Worm (Caenorhabditis elegans) whole organism, mixed stage, embryonic: ENCODE data around the gene H06H21.8.

Source experiments
- M03D4.4 ChIP-seq: sonication (generic microtip); optimal IDR thresholded peaks from 2 replicates; lab custom pipeline; 2017; ENCODE audit warnings: mild to moderate bottlenecking, missing genetic modification characterization, missing compliant biosample characterization
- blmp-1 ChIP-seq: fragments of 150-350 bp; optimal IDR thresholded peaks from 2 replicates; lab custom pipeline; 2014; ENCODE audit warnings: missing biosample characterization, missing genetic modification characterization
- ceh-39 ChIP-seq: fragments of 150-350 bp; optimal IDR thresholded peaks from 2 replicates; lab custom pipeline; 2014; ENCODE audit warnings: missing biosample characterization, missing genetic modification characterization
- ceh-43 ChIP-seq: fragments of 200-800 bp; sonication (Bioruptor generic); optimal IDR thresholded peaks from 2 replicates; lab custom pipeline; 2018; ENCODE audit warnings: mild to moderate bottlenecking, missing genetic modification characterization, moderate library complexity, missing compliant biosample characterization
- ceh-83 ChIP-seq: fragments of 200-800 bp; sonication (Bioruptor generic); optimal IDR thresholded peaks from 2 replicates; lab custom pipeline; 2018; ENCODE audit warnings: mild to moderate bottlenecking, missing genetic modification characterization, missing compliant biosample characterization
- ces-1 ChIP-seq: fragments of 150-350 bp; optimal IDR thresholded peaks from 2 replicates; lab custom pipeline; 2014; ENCODE audit warnings: missing biosample characterization, missing genetic modification reagents, missing genetic modification characterization
- cnd-1 ChIP-seq: fragments of 200-800 bp; sonication (Bioruptor generic); optimal IDR thresholded peaks from 2 replicates; lab custom pipeline; 2018; ENCODE audit warnings: mild to moderate bottlenecking, missing genetic modification characterization, missing compliant biosample characterization
- drap-1 ChIP-seq: fragments of 200-800 bp; sonication (Bioruptor generic); optimal IDR thresholded peaks from 3 replicates; lab custom pipeline; 2018; ENCODE audit warnings: mild to moderate bottlenecking, missing genetic modification characterization, missing compliant biosample characterization
- elt-1 ChIP-seq: sonication (generic microtip); optimal IDR thresholded peaks from 2 replicates; lab custom pipeline; 2017; ENCODE audit warnings: missing genetic modification characterization, mild to moderate bottlenecking, missing compliant biosample characterization, antibody characterized with exemption, moderate library complexity, borderline replicate concordance; ENCODE audit not compliant: insufficient read depth
- hlh-1 ChIP-seq: fragments of 150-350 bp; optimal IDR thresholded peaks from 2 replicates; lab custom pipeline; 2014; ENCODE audit warnings: missing biosample characterization, missing genetic modification reagents, missing genetic modification characterization
- lin-13 ChIP-seq: fragments of 150-350 bp; optimal IDR thresholded peaks from 2 replicates; lab custom pipeline; 2014; ENCODE audit warnings: missing biosample characterization, missing genetic modification characterization
- lin-32 ChIP-seq: fragments of 200-800 bp; sonication (Bioruptor generic); optimal IDR thresholded peaks from 2 replicates; lab custom pipeline; 2018; ENCODE audit warnings: mild to moderate bottlenecking, missing genetic modification characterization, missing compliant biosample characterization
- lsy-2 ChIP-seq: fragments of 150-350 bp; optimal IDR thresholded peaks from 2 replicates; lab custom pipeline; 2014; ENCODE audit warnings: missing biosample characterization, missing genetic modification characterization
- mab-5 ChIP-seq: fragments of 150-350 bp; optimal IDR thresholded peaks from 2 replicates; lab custom pipeline; 2014; ENCODE audit warnings: missing biosample characterization, missing genetic modification characterization
- mep-1 ChIP-seq: fragments of 150-350 bp; optimal IDR thresholded peaks from 2 replicates; lab custom pipeline; 2017; ENCODE audit warnings: missing biosample characterization, missing genetic modification reagents, missing genetic modification characterization, inconsistent platforms
- mls-2 ChIP-seq: sonication (generic microtip); optimal IDR thresholded peaks from 2 replicates; lab custom pipeline; 2016; ENCODE audit warnings: mild to moderate bottlenecking, missing genetic modification characterization, moderate library complexity, missing compliant biosample characterization
- nhr-12 ChIP-seq: fragments of 150-350 bp; optimal IDR thresholded peaks from 2 replicates; lab custom pipeline; 2014; ENCODE audit warnings: missing biosample characterization, missing genetic modification characterization
- nhr-2 ChIP-seq: fragments of 150-350 bp; optimal IDR thresholded peaks from 2 replicates; lab custom pipeline; 2014; ENCODE audit warnings: missing biosample characterization, missing genetic modification characterization
- nhr-237 ChIP-seq: fragments of 150-350 bp; optimal IDR thresholded peaks from 2 replicates; lab custom pipeline; 2014; ENCODE audit warnings: missing biosample characterization, missing genetic modification characterization
- nhr-28 ChIP-seq: fragments of 150-350 bp; optimal IDR thresholded peaks from 2 replicates; lab custom pipeline; 2014; ENCODE audit warnings: missing biosample characterization, missing genetic modification characterization
- nhr-76 ChIP-seq: sonication (generic microtip); optimal IDR thresholded peaks from 2 replicates; lab custom pipeline; 2017; ENCODE audit warnings: missing biosample characterization, missing genetic modification characterization
- pha-4 ChIP-seq: fragments of 150-350 bp; optimal IDR thresholded peaks from 2 replicates; lab custom pipeline; 2018; ENCODE audit warnings: missing biosample characterization, missing genetic modification reagents, missing genetic modification characterization
- sem-2 ChIP-seq: fragments of 200-800 bp; sonication (Bioruptor generic); optimal IDR thresholded peaks from 2 replicates; lab custom pipeline; 2018; ENCODE audit warnings: mild to moderate bottlenecking, missing genetic modification characterization, missing compliant biosample characterization
- sptf-1 ChIP-seq: sonication (generic microtip); optimal IDR thresholded peaks from 2 replicates; lab custom pipeline; 2017; ENCODE audit warnings: mild to moderate bottlenecking, missing genetic modification characterization, moderate library complexity, missing compliant biosample characterization
- tbx-8 ChIP-seq: fragments of 200-800 bp; sonication (Bioruptor generic); optimal IDR thresholded peaks from 2 replicates; lab custom pipeline; 2018; ENCODE audit warnings: mild to moderate bottlenecking, missing genetic modification characterization, moderate library complexity, missing compliant biosample characterization
- unc-120 ChIP-seq: sonication (generic microtip); optimal IDR thresholded peaks from 2 replicates; lab custom pipeline; 2017; ENCODE audit warnings: missing genetic modification characterization, missing compliant biosample characterization; ENCODE audit not compliant: poor library complexity, severe bottlenecking
- unc-39 ChIP-seq: fragments of 150-350 bp; optimal IDR thresholded peaks from 2 replicates; lab custom pipeline; 2014; ENCODE audit warnings: missing biosample characterization, missing genetic modification characterization
- unc-62 ChIP-seq: fragments of 150-350 bp; optimal IDR thresholded peaks from 2 replicates; lab custom pipeline; 2014; ENCODE audit warnings: missing biosample characterization, missing genetic modification reagents, missing genetic modification characterization
- zip-8 ChIP-seq: fragments of 150-350 bp; optimal IDR thresholded peaks from 2 replicates; lab custom pipeline; 2014; ENCODE audit warnings: missing biosample characterization, missing genetic modification characterization
- ztf-11 ChIP-seq: fragments of 150-350 bp; optimal IDR thresholded peaks from 2 replicates; lab custom pipeline; 2014; ENCODE audit warnings: missing biosample characterization, missing genetic modification characterization

The H06H21.8 gene

ce11 chrIV:4809813-4810212 is 11.1 kb downstream of the H06H21.8 start, which contains the start of gene H06H21.37:
Gene H06H21.37 (minus strand): TSS chrIV:4809974.
- TF ChIP-seq drap-1 (no peak), nhr-76 (no peak), tbx-8 (GFP tag; lab: Kevin White, UChicago) (no peak), lsy-2 (no peak), ztf-11 (no peak), ceh-39 (tag; lab: Kevin White, UChicago) (no peak), sptf-1 (tag; lab: Kevin White, UChicago) (no peak), mep-1 (tag; lab: Kevin White, UChicago) (no peak), lin-13 (tag; lab: Kevin White, UChicago) (no peak), ceh-83 (GFP tag; lab: Kevin White, UChicago) (no peak), unc-62 (GFP tag; lab: Kevin White, UChicago) (no peak), sem-2 (GFP tag; lab: Kevin White, UChicago) (no peak), nhr-12 (tag; lab: Kevin White, UChicago) (no peak), unc-120 (tag; lab: Kevin White, UChicago) (no peak), elt-1 (tag; lab: Kevin White, UChicago) (no peak), zip-8 (no peak), nhr-2 (no peak), hlh-1 (tag; lab: Kevin White, UChicago) (no peak), ceh-43 (GFP tag; lab: Kevin White, UChicago) (no peak)

ce11 chrIV:4809397-4809796 is 11.5 kb downstream of the H06H21.8 start, which contains the start of gene ubxn-6:
Gene ubxn-6 (minus strand): TSS chrIV:4809497.
- TF ChIP-seq drap-1, result no peak
- TF ChIP-seq mls-2, result no peak
- no peak for TF ChIP-seq mab-5 (tag; lab: Kevin White, UChicago)
- no peak for TF ChIP-seq ceh-83 (GFP tag; lab: Kevin White, UChicago)
- TF ChIP-seq hlh-1 (tag; lab: Kevin White, UChicago), result no peak
- TF ChIP-seq sptf-1 (tag; lab: Kevin White, UChicago), result no peak
- no peak for TF ChIP-seq nhr-237 (tag; lab: Kevin White, UChicago)
- no peak for TF ChIP-seq nhr-2
- no peak for TF ChIP-seq nhr-28 (tag; lab: Kevin White, UChicago)
- no peak for TF ChIP-seq cnd-1
- TF ChIP-seq unc-62 (GFP tag; lab: Kevin White, UChicago), result no peak
- TF ChIP-seq M03D4.4 (tag; lab: Kevin White, UChicago), result no peak
- TF ChIP-seq ces-1 (GFP tag; lab: Kevin White, UChicago), result no peak
- no peak for TF ChIP-seq nhr-76
- TF ChIP-seq mep-1 (tag; lab: Kevin White, UChicago), result no peak
- no peak for TF ChIP-seq lsy-2

- TF ChIP-seq lin-13 (tag; lab: Kevin White, UChicago), result no peak
- TF ChIP-seq, all 35 proteins: peak for 0
Observed at ce11 chrIV:4807219-4807618, 13.7 kb downstream of the H06H21.8 start, which contains the start of gene H06H21.11. Gene H06H21.11 (minus strand): TSS chrIV:4807319.

ce11 chrIV:4806486-4806885 is 14.4 kb downstream of the H06H21.8 start, which contains the start of gene dpf-5:
Gene dpf-5 (minus strand): TSS chrIV:4806586.
- TF ChIP-seq pha-4 (tag; lab: Kevin White, UChicago), result no peak
- no peak for TF ChIP-seq ceh-39 (tag; lab: Kevin White, UChicago)
- no peak for TF ChIP-seq lin-32 (GFP tag; lab: Kevin White, UChicago)
- TF ChIP-seq elt-1 (tag; lab: Kevin White, UChicago), result no peak
- TF ChIP-seq sem-2 (GFP tag; lab: Kevin White, UChicago), result no peak
- TF ChIP-seq hlh-1 (tag; lab: Kevin White, UChicago), result no peak
- TF ChIP-seq ceh-83 (GFP tag; lab: Kevin White, UChicago), result no peak
- no peak for TF ChIP-seq lin-13 (tag; lab: Kevin White, UChicago)
- TF ChIP-seq ceh-43 (GFP tag; lab: Kevin White, UChicago), result no peak
- no peak for TF ChIP-seq unc-62 (GFP tag; lab: Kevin White, UChicago)
- TF ChIP-seq M03D4.4 (tag; lab: Kevin White, UChicago), result no peak
- no peak for TF ChIP-seq mls-2
- TF ChIP-seq sptf-1 (tag; lab: Kevin White, UChicago), result no peak
- no peak for TF ChIP-seq cnd-1
- TF ChIP-seq unc-39 (tag; lab: Kevin White, UChicago), result no peak
- no peak for TF ChIP-seq ces-1 (GFP tag; lab: Kevin White, UChicago)
- no peak for TF ChIP-seq nhr-237 (tag; lab: Kevin White, UChicago)
- no peak for TF ChIP-seq mab-5 (tag; lab: Kevin White, UChicago)
- TF ChIP-seq, all 35 proteins: peak for 0

ce11 chrIV:4802494-4802893 is 18.4 kb downstream of the H06H21.8 start, which contains the start of gene dpf-7:
Gene dpf-7 (minus strand): TSS chrIV:4802594.
- TF ChIP-seq nhr-28 (tag; lab: Kevin White, UChicago), result no peak
- TF ChIP-seq zip-8, result no peak
- TF ChIP-seq hlh-1 (tag; lab: Kevin White, UChicago), result no peak
- no peak for TF ChIP-seq nhr-12 (tag; lab: Kevin White, UChicago)
- TF ChIP-seq M03D4.4 (tag; lab: Kevin White, UChicago), result no peak
- TF ChIP-seq blmp-1 (tag; lab: Kevin White, UChicago), result no peak
- TF ChIP-seq ceh-83 (GFP tag; lab: Kevin White, UChicago), result no peak
- no peak for TF ChIP-seq ces-1 (GFP tag; lab: Kevin White, UChicago)
- no peak for TF ChIP-seq nhr-237 (tag; lab: Kevin White, UChicago)
- TF ChIP-seq nhr-76, result no peak
- TF ChIP-seq unc-62 (GFP tag; lab: Kevin White, UChicago), result no peak
- TF ChIP-seq sem-2 (GFP tag; lab: Kevin White, UChicago), result no peak
- TF ChIP-seq pha-4 (tag; lab: Kevin White, UChicago), result no peak
- no peak for TF ChIP-seq tbx-8 (GFP tag; lab: Kevin White, UChicago)
